Fruit fly (Drosophila melanogaster) whole organism, wandering third instar larva: ENCODE measurements around the gene CG31898.

ENCODE experiments used
- CG32264 ChIP-seq: fragments of 200-800 bp; sonication (Bioruptor generic); optimal IDR thresholded peaks from 2 replicates; lab custom pipeline; 2016; ENCODE audit warnings: missing biosample characterization, missing genetic modification characterization
- Hr78 ChIP-seq: fragments of >200 bp; optimal IDR thresholded peaks from 2 replicates; lab custom pipeline; 2017; ENCODE audit warnings: missing biosample characterization, missing genetic modification characterization
- Myc ChIP-seq: fragments of >200 bp; optimal IDR thresholded peaks from 2 replicates; lab custom pipeline; 2017
- dl ChIP-seq, 2 experiments: fragments of 175-275, 200-275 bp in 1 of 2; fragments of 200-275 bp in 1 of 2; sonication (Bioruptor generic); optimal IDR thresholded peaks; lab custom pipeline; 2018; ENCODE audit warnings: mild to moderate bottlenecking in 2 of 2, missing biosample characterization in 2 of 2, missing genetic modification characterization in 2 of 2, moderate library complexity in 2 of 2; ENCODE audit not compliant: partially characterized antibody in 2 of 2, insufficient read depth in 1 of 2
- pan ChIP-seq: fragments of >200 bp; optimal IDR thresholded peaks from 2 replicates; lab custom pipeline; 2017
- psq ChIP-seq: fragments of 200-800 bp; sonication (Bioruptor generic); optimal IDR thresholded peaks from 3 replicates; lab custom pipeline; 2017; ENCODE audit warnings: missing biosample characterization, mild to moderate bottlenecking, missing genetic modification characterization, moderate library complexity
- woc ChIP-seq: sonication (Bioruptor generic); optimal IDR thresholded peaks from 2 replicates; lab custom pipeline; 2016; ENCODE audit warnings: missing biosample characterization, mild to moderate bottlenecking, missing genetic modification characterization

DNA sequence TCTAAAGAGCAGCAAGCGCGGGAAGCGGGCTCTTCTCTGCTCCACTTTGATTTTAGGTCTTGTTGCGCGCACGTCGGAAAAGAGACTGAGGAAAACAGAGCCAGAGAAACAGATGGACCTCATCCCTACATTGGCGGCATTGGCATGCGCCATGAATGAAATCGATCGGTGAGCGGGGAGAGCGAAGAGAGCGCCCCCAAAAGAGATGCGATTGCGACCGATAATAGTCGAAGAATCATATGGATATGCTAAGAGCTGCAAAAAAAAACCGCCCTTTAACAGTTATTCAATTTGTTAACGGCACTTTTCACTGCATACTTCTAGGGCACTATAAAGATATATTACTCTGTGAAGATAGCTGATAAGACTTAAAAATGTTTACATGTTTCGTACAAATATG is 33.3 kb downstream of the CG31898 start, which contains the start of gene grk:
- TF ChIP-seq CG32264 (no peak), Hr78 (GFP tag; lab: Kevin White, UChicago) (no peak), Myc (lab: Kevin White, UChicago) (no peak), dl (GFP tag; optimal IDR thresholded peaks at IDR 0.05; lab: Kevin White, UChicago; ENCODE audit: insufficient read depth in 1 of 2, partially characterized antibody in 2 of 2) (no peak), woc (no peak), psq (GFP tag; lab: Kevin White, UChicago) (no peak), pan (lab: Kevin White, UChicago) (no peak)
